Worm (Caenorhabditis elegans) whole organism, L4 larva: Measurements from ENCODE around the gene adh-5.
A peak's percentile ranks its signal among the peaks of the same experiment; 100 is the strongest.

Experiments
- F26F4.8 ChIP-seq: fragments of 200-800 bp; sonication (Bioruptor generic); conservative IDR thresholded peaks from 2 replicates; pipeline ENCODE4 v1.3.6; 2022; ENCODE audit warnings: missing genetic modification characterization, missing compliant biosample characterization
- R02D3.7 ChIP-seq: fragments of 150-350 bp; sonication (generic microtip); optimal IDR thresholded peaks from 3 replicates; lab custom pipeline; 2014; ENCODE audit warnings: missing biosample characterization, missing genetic modification characterization
- ZK337.2 ChIP-seq: fragments of 200-800 bp; sonication (Bioruptor generic); IDR thresholded peaks from 2 replicates; pipeline ENCODE4 v1.3.6; 2022; ENCODE audit warnings: missing genetic modification reagents, missing genetic modification characterization, missing compliant biosample characterization
- aha-1 ChIP-seq: fragments of 150-350 bp; peaks from one replicate; lab custom pipeline; 2014; ENCODE audit warnings: missing biosample characterization, missing genetic modification characterization
- ceh-28 ChIP-seq: fragments of 150-350 bp; optimal IDR thresholded peaks from 2 replicates; lab custom pipeline; 2014; ENCODE audit warnings: missing biosample characterization, missing genetic modification reagents, missing genetic modification characterization
- ceh-32 ChIP-seq: sonication (generic microtip); optimal IDR thresholded peaks from 2 replicates; lab custom pipeline; 2016; ENCODE audit warnings: mild to moderate bottlenecking, missing genetic modification characterization, missing compliant biosample characterization; ENCODE audit not compliant: poor library complexity
- daf-16 ChIP-seq, 3 experiments: sonication (generic microtip); optimal IDR thresholded peaks; 2 replicates each; lab custom pipeline; 2016 to 2017; ENCODE audit warnings: missing genetic modification characterization in 3 of 3, missing genetic modification reagents in 3 of 3, mild to moderate bottlenecking in 2 of 3, missing compliant biosample characterization in 2 of 3, missing biosample characterization in 1 of 3, moderate library complexity in 1 of 3
- dmd-6 ChIP-seq: fragments of 200-800 bp; sonication (Bioruptor generic); IDR thresholded peaks from 2 replicates; pipeline ENCODE4 v1.3.6; 2022; ENCODE audit warnings: missing genetic modification reagents, missing genetic modification characterization, missing compliant biosample characterization
- dve-1 ChIP-seq: sonication (generic microtip); optimal IDR thresholded peaks from 2 replicates; lab custom pipeline; 2017; ENCODE audit warnings: antibody characterized with exemption, mild to moderate bottlenecking, missing genetic modification characterization, missing compliant biosample characterization; ENCODE audit not compliant: insufficient read depth
- fkh-10 ChIP-seq: fragments of 150-350 bp; optimal IDR thresholded peaks from 2 replicates; lab custom pipeline; 2014; ENCODE audit warnings: missing biosample characterization, missing genetic modification reagents, missing genetic modification characterization
- hlh-11 ChIP-seq: fragments of 200-800 bp; sonication (Bioruptor generic); optimal IDR thresholded peaks from 2 replicates; lab custom pipeline; 2018; ENCODE audit warnings: mild to moderate bottlenecking, missing genetic modification characterization, missing compliant biosample characterization
- hlh-30 ChIP-seq: sonication (generic microtip); optimal IDR thresholded peaks from 2 replicates; lab custom pipeline; 2017; ENCODE audit warnings: antibody characterized with exemption, mild to moderate bottlenecking, missing genetic modification characterization, missing compliant biosample characterization; ENCODE audit not compliant: insufficient read depth
- lim-7 ChIP-seq: fragments of 200-800 bp; sonication (Bioruptor generic); IDR thresholded peaks from 2 replicates; pipeline ENCODE4 v1.3.6; 2022; ENCODE audit warnings: missing genetic modification characterization, missing compliant biosample characterization
- lin-13 ChIP-seq: fragments of 150-350 bp; optimal IDR thresholded peaks from 2 replicates; lab custom pipeline; 2014; ENCODE audit warnings: missing biosample characterization, missing genetic modification reagents, missing genetic modification characterization
- lin-38 ChIP-seq: fragments of 200-800 bp; sonication (Bioruptor generic); IDR thresholded peaks from 2 replicates; pipeline ENCODE4 v1.3.6; 2022; ENCODE audit warnings: missing genetic modification reagents, missing genetic modification characterization, missing compliant biosample characterization
- lin-39 ChIP-seq: fragments of 150-350 bp; optimal IDR thresholded peaks from 2 replicates; lab custom pipeline; 2014; ENCODE audit warnings: missing biosample characterization, missing genetic modification reagents, missing genetic modification characterization
- madf-5 ChIP-seq, 2 experiments: fragments of 200-800 bp; sonication (Bioruptor generic); IDR thresholded peaks; 2 replicates each; pipeline ENCODE4 v1.3.6; 2022; ENCODE audit warnings: missing compliant biosample characterization in 2 of 2, missing genetic modification characterization in 2 of 2
- mdl-1 ChIP-seq, 2 experiments: fragments of 150-350 bp in 1 of 2; sonication (generic microtip) in 1 of 2; optimal IDR thresholded peaks; 2 replicates each; lab custom pipeline; 2014 to 2017; ENCODE audit warnings: missing biosample characterization in 2 of 2, missing genetic modification characterization in 2 of 2
- mdt-29 ChIP-seq: fragments of 200-800 bp; sonication (Bioruptor generic); IDR thresholded peaks from 2 replicates; pipeline ENCODE4 v1.3.6; 2022; ENCODE audit warnings: missing genetic modification reagents, missing genetic modification characterization, missing compliant biosample characterization
- mes-2 ChIP-seq: sonication (generic microtip); optimal IDR thresholded peaks from 2 replicates; lab custom pipeline; 2016; ENCODE audit warnings: missing genotype, mild to moderate bottlenecking, missing genetic modification characterization, missing compliant biosample characterization; ENCODE audit not compliant: poor library complexity, severe bottlenecking
- mxl-3 ChIP-seq: fragments of 200-800 bp; sonication (Bioruptor generic); optimal IDR thresholded peaks from 2 replicates; lab custom pipeline; 2018; ENCODE audit warnings: mild to moderate bottlenecking, missing genetic modification characterization, missing compliant biosample characterization
- nhr-102 ChIP-seq: sonication (generic microtip); optimal IDR thresholded peaks from 2 replicates; lab custom pipeline; 2016; ENCODE audit warnings: mild to moderate bottlenecking, missing genetic modification characterization, moderate library complexity, missing compliant biosample characterization
- nhr-11 ChIP-seq: fragments of 150-350 bp; optimal IDR thresholded peaks from 2 replicates; lab custom pipeline; 2014; ENCODE audit warnings: missing biosample characterization, missing genetic modification characterization
- nhr-28 ChIP-seq: fragments of 150-350 bp; optimal IDR thresholded peaks from 2 replicates; lab custom pipeline; 2014; ENCODE audit warnings: missing biosample characterization, missing genetic modification characterization
- nhr-42 ChIP-seq: fragments of 200-800 bp; sonication (Bioruptor generic); IDR thresholded peaks from 2 replicates; pipeline ENCODE4 v1.3.6; 2022; ENCODE audit warnings: missing genetic modification characterization, missing compliant biosample characterization
- nhr-48 ChIP-seq: sonication (generic microtip); optimal IDR thresholded peaks from 2 replicates; lab custom pipeline; 2016; ENCODE audit warnings: mild to moderate bottlenecking, missing genetic modification characterization, missing compliant biosample characterization
- nhr-76 ChIP-seq: fragments of 150-350 bp; optimal IDR thresholded peaks from 2 replicates; lab custom pipeline; 2014; ENCODE audit warnings: missing biosample characterization, missing genetic modification characterization
- nhr-77 ChIP-seq: fragments of 150-350 bp; optimal IDR thresholded peaks from 2 replicates; lab custom pipeline; 2014; ENCODE audit warnings: missing biosample characterization, missing genetic modification characterization
- php-3 ChIP-seq: fragments of 200-800 bp; sonication (Bioruptor generic); IDR thresholded peaks from 2 replicates; pipeline ENCODE4 v1.3.6; 2022; ENCODE audit warnings: missing genetic modification reagents, missing genetic modification characterization, missing compliant biosample characterization
- pqm-1 ChIP-seq: sonication (generic microtip); optimal IDR thresholded peaks from 2 replicates; lab custom pipeline; 2017; ENCODE audit warnings: missing biosample characterization, missing genetic modification characterization
- set-16 ChIP-seq: fragments of 200-800 bp; sonication (Bioruptor generic); IDR thresholded peaks from 2 replicates; pipeline ENCODE4 v1.3.6; 2022; ENCODE audit warnings: missing genetic modification reagents, missing genetic modification characterization, missing compliant biosample characterization
- snpc-1.2 ChIP-seq: fragments of 200-800 bp; sonication (Bioruptor generic); IDR thresholded peaks from 2 replicates; pipeline ENCODE4 v1.3.6; 2022; ENCODE audit warnings: missing genetic modification reagents, missing genetic modification characterization, missing compliant biosample characterization
- spr-1 ChIP-seq: sonication (generic microtip); optimal IDR thresholded peaks from 2 replicates; lab custom pipeline; 2016; ENCODE audit warnings: mild to moderate bottlenecking, missing genetic modification characterization, missing compliant biosample characterization
- tag-97 ChIP-seq: fragments of 200-800 bp; sonication (Bioruptor generic); IDR thresholded peaks from 2 replicates; pipeline ENCODE4 v1.3.6; 2022; ENCODE audit warnings: missing genetic modification characterization, missing compliant biosample characterization
- tra-1 ChIP-seq: fragments of 200-800 bp; sonication (Bioruptor generic); IDR thresholded peaks from 2 replicates; pipeline ENCODE4 v1.3.6; 2022; ENCODE audit warnings: missing genetic modification reagents, missing genetic modification characterization, missing compliant biosample characterization
- unc-130 ChIP-seq: sonication (generic microtip); optimal IDR thresholded peaks from 2 replicates; lab custom pipeline; 2016; ENCODE audit warnings: missing genetic modification reagents, missing genetic modification characterization, missing compliant biosample characterization
- unc-39 ChIP-seq: sonication (generic microtip); optimal IDR thresholded peaks from 2 replicates; lab custom pipeline; 2017; ENCODE audit warnings: missing biosample characterization, missing genetic modification characterization
- ztf-11 ChIP-seq: fragments of 150-350 bp; optimal IDR thresholded peaks from 2 replicates; lab custom pipeline; 2014; ENCODE audit warnings: missing biosample characterization, missing genetic modification characterization

The adh-5 gene

DNA sequence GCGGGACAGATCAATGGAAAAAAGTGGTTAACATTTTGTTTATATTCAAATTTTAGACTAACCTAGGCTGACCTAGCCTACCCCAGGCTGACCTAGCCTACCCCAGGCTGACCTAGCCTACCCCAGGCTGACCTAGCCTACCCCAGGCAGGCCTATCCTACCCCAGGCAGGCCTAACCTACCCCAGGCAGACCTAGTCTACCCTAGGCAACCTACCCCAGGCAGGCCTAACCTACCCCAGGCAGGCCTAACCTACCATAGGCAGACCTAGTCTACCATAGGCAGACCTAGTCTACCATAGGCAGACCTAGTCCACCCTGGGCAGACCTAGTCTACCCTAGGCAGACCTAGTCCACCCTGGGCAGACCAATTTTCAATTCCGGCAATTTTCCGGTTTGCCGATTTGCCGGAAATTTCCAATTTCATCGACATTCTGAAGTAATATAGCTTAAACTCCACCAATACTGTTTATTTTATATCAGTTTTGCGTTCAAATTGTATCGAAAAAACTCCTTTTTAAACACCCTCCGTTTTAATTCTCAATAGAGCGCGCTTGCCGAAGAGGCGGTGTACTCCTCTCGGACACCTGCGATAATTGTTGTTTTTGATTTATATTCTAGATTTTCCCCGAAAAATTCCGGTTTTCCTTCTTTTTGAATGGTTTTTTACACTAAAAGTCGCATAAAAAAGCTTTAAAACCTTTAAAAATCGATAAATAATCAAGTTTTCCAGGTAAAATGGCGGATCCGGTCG, 7.2 kb upstream of the adh-5 start, which contains the start of gene trm-2A (continued):
- TF ChIP-seq spr-1 (no peak), dve-1 (tag; lab: Kevin White, UChicago) (peak; percentile 60), nhr-11 (peak; percentile 27), ceh-32 (tag; lab: Kevin White, UChicago) (no peak), nhr-102 (tag; lab: Kevin White, UChicago) (peak; percentile 6)

- peak; percentile 88 for TF ChIP-seq set-16 (GFP tag; lab: Robert Waterston, UW)
- TF ChIP-seq nhr-42, result 0 out of 2 replicates have a peak, but pooled peaks have one; percentile 4
- no peak for TF ChIP-seq madf-5 (GFP tag; IDR thresholded peaks at IDR 0.05; lab: Robert Waterston, UW)
These were observed 2.9 kb upstream of the adh-5 start for ce11 chrV:908681-909080.

ce11 chrV:910588-910987, 986 bp upstream of the adh-5 start:
- TF ChIP-seq nhr-102 (tag; lab: Kevin White, UChicago) (peak; percentile 20), mdt-29 (GFP tag; lab: Robert Waterston, UW) (no peak), mdl-1 (tag; optimal IDR thresholded peaks at IDR 0.05; lab: Kevin White, UChicago) (peak in 1 of 2 experiments; percentile 53), mes-2 (tag; lab: Kevin White, UChicago) (peak; percentile 37), madf-5 (GFP tag; IDR thresholded peaks at IDR 0.05; lab: Robert Waterston, UW) (no peak), set-16 (GFP tag; lab: Robert Waterston, UW) (no peak), daf-16 (GFP tag; optimal IDR thresholded peaks at IDR 0.05; lab: Kevin White, UChicago) (no peak), daf-16 (tag; optimal IDR thresholded peaks at IDR 0.05; lab: Kevin White, UChicago) (peak; percentile 58), dmd-6 (peak; percentile 77), lim-7 (GFP tag; lab: Robert Waterston, UW) (no peak), nhr-77 (tag; lab: Kevin White, UChicago) (peak; percentile 81), mxl-3 (GFP tag; lab: Kevin White, UChicago) (peak; percentile 82), fkh-10 (GFP tag; lab: Kevin White, UChicago) (no peak), snpc-1.2 (GFP tag; lab: Robert Waterston, UW) (no peak), aha-1 (peak; percentile 63), lin-39 (tag; lab: Kevin White, UChicago) (no peak), ZK337.2 (GFP tag; lab: Robert Waterston, UW) (no peak), tra-1 (GFP tag; lab: Robert Waterston, UW) (no peak), nhr-76 (tag; lab: Kevin White, UChicago) (no peak), F26F4.8 (GFP tag; lab: Robert Waterston, UW) (no peak), unc-130 (GFP tag; lab: Kevin White, UChicago) (no peak), hlh-11 (tag; lab: Kevin White, UChicago) (peak; percentile 81), nhr-11 (peak; percentile 28), dve-1 (tag; lab: Kevin White, UChicago) (peak; percentile 67), lin-38 (GFP tag; lab: Robert Waterston, UW) (peak; percentile 49), ztf-11 (tag; lab: Kevin White, UChicago) (no peak), lin-13 (GFP tag; lab: Kevin White, UChicago) (peak; percentile 20), php-3 (0 out of 2 replicates have a peak, but pooled peaks have one; percentile 28), nhr-48 (peak; percentile 27), ceh-28 (tag; lab: Kevin White, UChicago) (no peak), R02D3.7 (tag; lab: Kevin White, UChicago) (no peak), hlh-30 (tag; lab: Kevin White, UChicago) (peak; percentile 48), tag-97 (GFP tag; lab: Robert Waterston, UW) (no peak), pqm-1 (tag; lab: Kevin White, UChicago) (peak; percentile 32), unc-39 (tag; lab: Kevin White, UChicago) (no peak), nhr-28 (tag; lab: Kevin White, UChicago) (peak; percentile 99)
